Fruit fly (Drosophila melanogaster): ENCODE measurements around the gene MEP-1.

Gene MEP-1

dm6 chr3L:2651800-2652199, 20.3 kb downstream of the MEP-1 start, which contains the start of the genes ProRS-m, CG42304 and Snup:
TSS of gene ProRS-m (minus strand) at chr3L:2651850.
TSS of gene CG42304 (plus strand) at chr3L:2652088.
TSS of gene Snup (plus strand) at chr3L:2652088.
- no peak for TF ChIP-seq noc (tag; optimal IDR thresholded peaks at IDR 0.05)

- no peak for TF ChIP-seq noc (tag; optimal IDR thresholded peaks at IDR 0.05)
These were observed 27.8 kb downstream of the MEP-1 start, which contains the start of gene CG33233 for dm6 chr3L:2659339-2659738. TSS of gene CG33233 (plus strand) at chr3L:2659639.

dm6 chr3L:2661322-2661721, 29.8 kb downstream of the MEP-1 start, which contains the start of gene CG33234:
TSS of gene CG33234 (plus strand) at chr3L:2661622.
- no peak for TF ChIP-seq noc (tag; optimal IDR thresholded peaks at IDR 0.05)
